Fruit fly (Drosophila melanogaster) whole organism, embryonic: ENCODE measurements around the gene Zip88E.

Source experiments
- Ada2b ChIP-seq: fragments of 200-800 bp; sonication (Bioruptor generic); IDR thresholded peaks from 2 replicates; pipeline ENCODE4 v1.3.6; 2022; ENCODE audit warnings: missing biosample characterization, missing genetic modification characterization
- CG1024 ChIP-seq: fragments of 200-800 bp; sonication (Bioruptor generic); IDR thresholded peaks from 2 replicates; pipeline ENCODE4 v1.3.6; 2022; ENCODE audit warnings: missing biosample characterization, missing genetic modification characterization
- CG12071 ChIP-seq: fragments of 200-800 bp; sonication (Bioruptor generic); optimal IDR thresholded peaks from 3 replicates; lab custom pipeline; 2018; ENCODE audit warnings: missing biosample characterization, mild to moderate bottlenecking, missing genetic modification characterization
- CG12219 ChIP-seq: fragments of 200-800 bp; sonication (Bioruptor generic); optimal IDR thresholded peaks from 3 replicates; lab custom pipeline; 2018; ENCODE audit warnings: missing biosample characterization, mild to moderate bottlenecking, missing genetic modification characterization
- CG1233 ChIP-seq: fragments of 200-800 bp; sonication (Bioruptor generic); optimal IDR thresholded peaks from 4 replicates; lab custom pipeline; 2018; ENCODE audit warnings: missing biosample characterization, mild to moderate bottlenecking, missing genetic modification characterization
- CG12659 ChIP-seq: fragments of 200-800 bp; sonication (Bioruptor generic); optimal IDR thresholded peaks from 3 replicates; lab custom pipeline; 2017; ENCODE audit warnings: mild to moderate bottlenecking, missing biosample characterization, missing genetic modification reagents, missing genetic modification characterization
- CG13775 ChIP-seq: fragments of 200-800 bp; sonication (Bioruptor generic); optimal IDR thresholded peaks from 3 replicates; lab custom pipeline; 2017; ENCODE audit warnings: missing biosample characterization, mild to moderate bottlenecking, missing genetic modification characterization
- CG15696 ChIP-seq: fragments of 200-800 bp; sonication (Bioruptor generic); optimal IDR thresholded peaks from 2 replicates; lab custom pipeline; 2019; ENCODE audit warnings: missing biosample characterization, mild to moderate bottlenecking, missing genetic modification characterization, moderate library complexity
- CG1602 ChIP-seq: fragments of 200-800 bp; sonication (Bioruptor generic); optimal IDR thresholded peaks from 3 replicates; lab custom pipeline; 2016; ENCODE audit warnings: missing biosample characterization, missing genetic modification characterization
- CG17385 ChIP-seq: fragments of 200-800 bp; sonication (Bioruptor generic); optimal IDR thresholded peaks from 3 replicates; lab custom pipeline; 2018; ENCODE audit warnings: missing biosample characterization, mild to moderate bottlenecking, missing genetic modification characterization
- CG2120 ChIP-seq: fragments of 200-800 bp; sonication (Bioruptor generic); optimal IDR thresholded peaks from 3 replicates; lab custom pipeline; 2016; ENCODE audit warnings: missing biosample characterization, missing genetic modification characterization
- CG2129 ChIP-seq: fragments of 200-800 bp; sonication (Bioruptor generic); IDR thresholded peaks from 2 replicates; pipeline ENCODE4 v1.3.6; 2022; ENCODE audit warnings: missing biosample characterization, missing genetic modification characterization; ENCODE audit not compliant: partially characterized antibody
- CG31441 ChIP-seq: fragments of 200-800 bp; sonication (Bioruptor generic); IDR thresholded peaks from 2 replicates; pipeline ENCODE4 v1.3.6; 2022; ENCODE audit warnings: missing biosample characterization, missing genetic modification characterization
- CG33557 ChIP-seq: fragments of 200-800 bp; sonication (Bioruptor generic); optimal IDR thresholded peaks from 2 replicates; lab custom pipeline; 2019; ENCODE audit warnings: missing biosample characterization, mild to moderate bottlenecking, missing genetic modification characterization, moderate library complexity
- CG3838 ChIP-seq: fragments of 200-800 bp; sonication (Bioruptor generic); optimal IDR thresholded peaks from 3 replicates; lab custom pipeline; 2016; ENCODE audit warnings: missing biosample characterization, missing genetic modification characterization
- CG6175 ChIP-seq: fragments of 200-800 bp; sonication (Bioruptor generic); IDR thresholded peaks from 3 replicates; pipeline ENCODE4 v1.3.6; 2022; ENCODE audit warnings: missing biosample characterization, missing genetic modification characterization
- CG6689 ChIP-seq: fragments of 200-800 bp; sonication (Bioruptor generic); IDR thresholded peaks from 2 replicates; pipeline ENCODE4 v1.3.6; 2022; ENCODE audit warnings: missing biosample characterization, missing genetic modification characterization
- CG8478 ChIP-seq: fragments of >200 bp; optimal IDR thresholded peaks from 2 replicates; lab custom pipeline; 2018
- CG8944 ChIP-seq: fragments of 200-800 bp; sonication (Bioruptor generic); optimal IDR thresholded peaks from 3 replicates; lab custom pipeline; 2016; ENCODE audit warnings: missing biosample characterization, missing genetic modification characterization
- CkIIα-i1 ChIP-seq: fragments of 200-800 bp; sonication (Bioruptor generic); IDR thresholded peaks from 2 replicates; pipeline ENCODE4 v1.3.6; 2022; ENCODE audit warnings: missing biosample characterization, missing genetic modification characterization
- HmgZ ChIP-seq: fragments of 200-800 bp; sonication (Bioruptor generic); optimal IDR thresholded peaks from 2 replicates; lab custom pipeline; 2018; ENCODE audit warnings: missing biosample characterization, mild to moderate bottlenecking, missing genetic modification characterization
- Hmx ChIP-seq: fragments of 200-800 bp; sonication (Bioruptor generic); optimal IDR thresholded peaks from 2 replicates; lab custom pipeline; 2016; ENCODE audit warnings: missing biosample characterization, missing genetic modification characterization
- Hsf ChIP-seq: fragments of 200-800 bp; sonication (Bioruptor generic); optimal IDR thresholded peaks from 3 replicates; lab custom pipeline; 2016; ENCODE audit warnings: missing biosample characterization, missing genetic modification characterization
- NK7.1 ChIP-seq: fragments of 200-800 bp; sonication (Bioruptor generic); optimal IDR thresholded peaks from 3 replicates; lab custom pipeline; 2016; ENCODE audit warnings: missing biosample characterization, missing genetic modification characterization
- PHDP ChIP-seq: fragments of 200-800 bp; sonication (Bioruptor generic); optimal IDR thresholded peaks from 3 replicates; lab custom pipeline; 2018; ENCODE audit warnings: missing biosample characterization, mild to moderate bottlenecking, missing genetic modification characterization, moderate library complexity
- Ravus ChIP-seq: fragments of 200-800 bp; sonication (Bioruptor generic); IDR thresholded peaks from 2 replicates; pipeline ENCODE4 v1.3.6; 2022; ENCODE audit warnings: missing biosample characterization, missing genetic modification characterization
- Xbp1 ChIP-seq: fragments of 200-800 bp; sonication (Bioruptor generic); optimal IDR thresholded peaks from 3 replicates; lab custom pipeline; 2016; ENCODE audit warnings: missing biosample characterization, mild to moderate bottlenecking, missing genetic modification characterization
- Xrp1 ChIP-seq: fragments of 200-800 bp; sonication (Bioruptor generic); IDR thresholded peaks from 2 replicates; pipeline ENCODE4 v1.3.6; 2022; ENCODE audit warnings: missing biosample characterization, missing genetic modification characterization
- YL-1 ChIP-seq: fragments of 200-800 bp; sonication (Bioruptor generic); optimal IDR thresholded peaks from 3 replicates; lab custom pipeline; 2017; ENCODE audit warnings: missing biosample characterization, mild to moderate bottlenecking, missing genetic modification characterization
- ac ChIP-seq: fragments of 200-800 bp; sonication (Bioruptor generic); optimal IDR thresholded peaks from 3 replicates; lab custom pipeline; 2017; ENCODE audit warnings: missing biosample characterization, mild to moderate bottlenecking, missing genetic modification characterization
- al ChIP-seq: fragments of 200-800 bp; sonication (Bioruptor generic); IDR thresholded peaks from 2 replicates; pipeline ENCODE4 v1.3.6; 2022; ENCODE audit warnings: missing biosample characterization, missing genetic modification characterization
- ara ChIP-seq: fragments of 200-800 bp; sonication (Bioruptor generic); IDR thresholded peaks from 2 replicates; pipeline ENCODE4 v1.3.6; 2022; ENCODE audit warnings: missing biosample characterization, missing genetic modification characterization
- bab2 ChIP-seq: fragments of 200-800 bp; sonication (Bioruptor generic); optimal IDR thresholded peaks from 2 replicates; lab custom pipeline; 2016; ENCODE audit warnings: missing biosample characterization, missing genetic modification characterization
- bowl ChIP-seq: fragments of 200-800 bp; sonication (Bioruptor generic); IDR thresholded peaks from 2 replicates; pipeline ENCODE4 v1.3.6; 2022; ENCODE audit warnings: missing biosample characterization, missing genetic modification characterization
- dati ChIP-seq: fragments of 200-800 bp; sonication (Bioruptor generic); IDR thresholded peaks from 2 replicates; pipeline ENCODE4 v1.3.6; 2022; ENCODE audit warnings: missing biosample characterization, missing genetic modification characterization
- disco-r ChIP-seq: fragments of 200-800 bp; sonication (Bioruptor generic); optimal IDR thresholded peaks from 2 replicates; lab custom pipeline; 2016; ENCODE audit warnings: missing biosample characterization, missing genetic modification characterization
- ems ChIP-seq: fragments of 200-800 bp; sonication (Bioruptor generic); optimal IDR thresholded peaks from 3 replicates; lab custom pipeline; 2016; ENCODE audit warnings: missing biosample characterization, missing genetic modification characterization
- en ChIP-seq: fragments of 200-800 bp; sonication (Bioruptor generic); optimal IDR thresholded peaks from 2 replicates; lab custom pipeline; 2016; ENCODE audit warnings: missing biosample characterization, missing genetic modification characterization
- gfzf ChIP-seq: fragments of 200-800 bp; sonication (Bioruptor generic); optimal IDR thresholded peaks from 2 replicates; lab custom pipeline; 2016; ENCODE audit warnings: missing biosample characterization, mild to moderate bottlenecking, missing genetic modification characterization, moderate library complexity
- h ChIP-seq: fragments of >200 bp; optimal IDR thresholded peaks from 2 replicates; lab custom pipeline; 2017
- ham ChIP-seq: fragments of 200-800 bp; sonication (Bioruptor generic); IDR thresholded peaks from 2 replicates; pipeline ENCODE4 v1.3.6; 2022; ENCODE audit warnings: missing biosample characterization, missing genetic modification characterization
- inv ChIP-seq: fragments of 200-800 bp; sonication (Bioruptor generic); IDR thresholded peaks from 2 replicates; pipeline ENCODE4 v1.3.6; 2022; ENCODE audit warnings: missing biosample characterization, missing genetic modification characterization; ENCODE audit not compliant: partially characterized antibody
- kah ChIP-seq: fragments of 200-800 bp; sonication (Bioruptor generic); optimal IDR thresholded peaks from 2 replicates; lab custom pipeline; 2018; ENCODE audit warnings: missing biosample characterization, mild to moderate bottlenecking, missing genetic modification characterization
- lmd ChIP-seq: fragments of 200-800 bp; sonication (Bioruptor generic); IDR thresholded peaks from 2 replicates; pipeline ENCODE4 v1.3.6; 2022; ENCODE audit warnings: missing biosample characterization, missing genetic modification characterization
- pfk ChIP-seq: fragments of 200-800 bp; sonication (Bioruptor generic); optimal IDR thresholded peaks from 2 replicates; lab custom pipeline; 2018; ENCODE audit warnings: missing biosample characterization, mild to moderate bottlenecking, missing genetic modification characterization, moderate library complexity
- pum ChIP-seq: fragments of 200-800 bp; sonication (Bioruptor generic); optimal IDR thresholded peaks from 2 replicates; lab custom pipeline; 2016; ENCODE audit warnings: missing biosample characterization, missing genetic modification characterization
- row ChIP-seq: fragments of 200-800 bp; sonication (Bioruptor generic); IDR thresholded peaks from 3 replicates; pipeline ENCODE4 v1.3.6; 2022; ENCODE audit warnings: missing biosample characterization, missing genetic modification characterization
- sens-2 ChIP-seq: fragments of 200-800 bp; sonication (Bioruptor generic); IDR thresholded peaks from 2 replicates; pipeline ENCODE4 v1.3.6; 2022; ENCODE audit warnings: missing biosample characterization, missing genetic modification characterization
- sim ChIP-seq: fragments of 200-800 bp; sonication (Bioruptor generic); IDR thresholded peaks from 2 replicates; pipeline ENCODE4 v1.3.6; 2022; ENCODE audit warnings: missing biosample characterization, missing genetic modification characterization
- sna ChIP-seq: fragments of 200-800 bp; sonication (Bioruptor generic); IDR thresholded peaks from 2 replicates; pipeline ENCODE4 v1.3.6; 2022; ENCODE audit warnings: missing biosample characterization, missing genetic modification characterization; ENCODE audit not compliant: partially characterized antibody
- tx ChIP-seq: fragments of 200-800 bp; sonication (Bioruptor generic); optimal IDR thresholded peaks from 2 replicates; lab custom pipeline; 2016; ENCODE audit warnings: missing biosample characterization, missing genetic modification characterization
- vnd ChIP-seq: fragments of 200-800 bp; sonication (Bioruptor generic); IDR thresholded peaks from 3 replicates; pipeline ENCODE4 v1.3.6; 2022; ENCODE audit warnings: missing biosample characterization, missing genetic modification characterization; ENCODE audit not compliant: partially characterized antibody
- wek ChIP-seq: fragments of 200-800 bp; sonication (Bioruptor generic); optimal IDR thresholded peaks from 3 replicates; lab custom pipeline; 2018; ENCODE audit warnings: missing biosample characterization, mild to moderate bottlenecking, missing genetic modification characterization, moderate library complexity
- zfh1 ChIP-seq: fragments of 200-800 bp; sonication (Bioruptor generic); IDR thresholded peaks from 3 replicates; pipeline ENCODE4 v1.3.6; 2022; ENCODE audit warnings: missing biosample characterization, missing genetic modification characterization

Zip88E gene

DNA sequence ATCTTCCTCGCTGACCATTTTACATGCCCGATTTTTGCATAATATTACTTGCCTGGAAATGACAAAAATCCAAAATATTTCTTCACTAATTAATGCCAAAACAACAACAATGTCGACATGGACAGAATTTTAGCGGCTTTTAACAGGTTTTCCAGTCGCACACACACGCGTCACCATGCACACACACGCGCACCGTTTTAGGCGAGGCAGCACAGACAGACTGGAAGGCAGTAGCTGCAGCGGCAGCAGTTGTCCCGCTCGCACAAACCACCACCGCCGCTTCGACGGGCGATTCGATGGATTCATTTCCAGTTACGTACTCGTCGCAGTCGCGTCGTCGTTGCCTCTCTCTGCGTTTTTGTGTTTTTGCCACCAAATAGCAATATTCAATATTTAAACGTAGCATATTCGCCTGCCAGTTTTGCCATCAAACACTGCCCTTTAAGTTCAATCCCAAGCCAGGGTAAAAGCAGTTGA, 22.2 kb downstream of the Zip88E start, which contains the start of gene CG45218 (continued):
- TF ChIP-seq CG1024 (GFP tag; lab: Robert Waterston, UW) (no peak), CG13775 (no peak), inv (GFP tag; lab: Robert Waterston, UW) (no peak), YL-1 (GFP tag; lab: Kevin White, UChicago) (peak; percentile 19), h (lab: Kevin White, UChicago) (no peak), gfzf (GFP tag; lab: Kevin White, UChicago) (no peak), kah (no peak), NK7.1 (GFP tag; lab: Kevin White, UChicago) (no peak), ac (GFP tag; lab: Kevin White, UChicago) (no peak), wek (GFP tag; lab: Kevin White, UChicago) (no peak), sna (no peak), CG12071 (GFP tag; lab: Kevin White, UChicago) (no peak), CG31441 (GFP tag; lab: Robert Waterston, UW) (no peak), pfk (peak; percentile 13), row (GFP tag; lab: Robert Waterston, UW) (no peak), Ravus (no peak), CG6175 (GFP tag; lab: Robert Waterston, UW) (no peak), CG33557 (GFP tag; lab: Kevin White, UChicago) (no peak), CG3838 (GFP tag; lab: Kevin White, UChicago) (no peak), Ada2b (GFP tag; lab: Robert Waterston, UW) (no peak), CG12219 (GFP tag; lab: Kevin White, UChicago) (no peak), HmgZ (tag; lab: Kevin White, UChicago) (peak; percentile 50), CG8944 (GFP tag; lab: Kevin White, UChicago) (no peak), ems (GFP tag; lab: Kevin White, UChicago) (no peak), zfh1 (GFP tag; lab: Robert Waterston, UW) (no peak), al (GFP tag; lab: Robert Waterston, UW) (no peak), en (GFP tag; lab: Kevin White, UChicago) (no peak), Xbp1 (GFP tag; lab: Kevin White, UChicago) (no peak), CkIIα-i1 (GFP tag; lab: Robert Waterston, UW) (no peak), pum (GFP tag; lab: Kevin White, UChicago) (no peak), CG17385 (GFP tag; lab: Kevin White, UChicago) (no peak), ara (no peak), CG1233 (GFP tag; lab: Kevin White, UChicago) (no peak), CG2129 (GFP tag; lab: Robert Waterston, UW) (no peak), CG8478 (lab: Kevin White, UChicago) (peak; percentile 64), CG6689 (GFP tag; lab: Robert Waterston, UW) (no peak), lmd (GFP tag; lab: Robert Waterston, UW) (no peak), CG12659 (GFP tag; lab: Kevin White, UChicago) (no peak), Hsf (GFP tag; lab: Kevin White, UChicago) (no peak), sim (no peak), disco-r (no peak), Xrp1 (GFP tag; lab: Robert Waterston, UW) (no peak), bowl (GFP tag; lab: Robert Waterston, UW) (no peak), PHDP (tag; lab: Kevin White, UChicago) (no peak), vnd (no peak), ham (GFP tag; lab: Robert Waterston, UW) (no peak), CG1602 (GFP tag; lab: Kevin White, UChicago) (no peak), tx (GFP tag; lab: Kevin White, UChicago) (no peak), dati (GFP tag; lab: Robert Waterston, UW) (no peak), CG15696 (tag; lab: Kevin White, UChicago) (no peak), Hmx (GFP tag; lab: Kevin White, UChicago) (no peak), bab2 (GFP tag; lab: Kevin White, UChicago) (no peak), sens-2 (GFP tag; lab: Robert Waterston, UW) (no peak), CG2120 (GFP tag; lab: Kevin White, UChicago) (no peak)
